Fruit fly (Drosophila melanogaster) whole organism, wandering third instar larva: ENCODE measurements around the gene gce.

ENCODE experiments used
- Abd-B ChIP-seq: fragments of >200 bp; optimal IDR thresholded peaks from 2 replicates; lab custom pipeline; 2017; ENCODE audit warnings: missing biosample characterization, missing genetic modification characterization
- h ChIP-seq: fragments of 200-800 bp; sonication (Bioruptor generic); optimal IDR thresholded peaks from 3 replicates; lab custom pipeline; 2016; ENCODE audit warnings: missing biosample characterization, mild to moderate bottlenecking, missing genetic modification characterization

- TF ChIP-seq h (GFP tag; lab: Kevin White, UChicago), result no peak
- no peak for TF ChIP-seq Abd-B
Observed at dm6 chrX:15272305-15272704, 25.3 kb upstream of the gce start, which contains the start of gene CG9106.
